Fruit fly (Drosophila melanogaster) whole organism, prepupa: ENCODE data around the gene M1BP.
A peak's percentile ranks its signal among the peaks of the same experiment; 100 is the strongest.

Experiments
- Blimp-1 ChIP-seq: fragments of 200-800 bp; sonication (Bioruptor generic); optimal IDR thresholded peaks from 3 replicates; lab custom pipeline; 2017; ENCODE audit warnings: missing biosample characterization, missing genetic modification characterization, mild to moderate bottlenecking, moderate library complexity, missing genetic modification reagents
- CG10631 ChIP-seq: fragments of 200-800 bp; sonication (Bioruptor generic); optimal IDR thresholded peaks from 2 replicates; lab custom pipeline; 2016; ENCODE audit warnings: missing biosample characterization, missing genetic modification characterization
- CG11294 ChIP-seq: fragments of 200-800 bp; sonication (Bioruptor generic); IDR thresholded peaks from 2 replicates; pipeline ENCODE4 v1.3.6; 2022; ENCODE audit warnings: missing biosample characterization, missing genetic modification characterization
- CG11762 ChIP-seq: fragments of 200-800 bp; sonication (Bioruptor generic); optimal IDR thresholded peaks from 3 replicates; lab custom pipeline; 2016; ENCODE audit warnings: missing biosample characterization, missing genetic modification characterization; ENCODE audit not compliant: insufficient read depth
- CG11902 ChIP-seq: fragments of 200-800 bp; sonication (Bioruptor generic); optimal IDR thresholded peaks from 3 replicates; lab custom pipeline; 2016; ENCODE audit warnings: missing biosample characterization, missing genetic modification characterization
- CG15336 ChIP-seq: fragments of 200-800 bp; sonication (Bioruptor generic); IDR thresholded peaks from 2 replicates; pipeline ENCODE4 v1.3.6; 2022; ENCODE audit warnings: missing biosample characterization, missing genetic modification characterization
- CG1621 ChIP-seq: fragments of 200-800 bp; sonication (Bioruptor generic); optimal IDR thresholded peaks from 3 replicates; lab custom pipeline; 2018; ENCODE audit warnings: missing biosample characterization, mild to moderate bottlenecking, missing genetic modification characterization
- CG3032 ChIP-seq: fragments of 200-800 bp; optimal IDR thresholded peaks from 2 replicates; lab custom pipeline; 2019; ENCODE audit warnings: missing biosample characterization, mild to moderate bottlenecking, missing genetic modification characterization, moderate library complexity
- CG31627 ChIP-seq: fragments of 200-800 bp; sonication (Bioruptor generic); optimal IDR thresholded peaks from 3 replicates; lab custom pipeline; 2016; ENCODE audit warnings: missing biosample characterization, missing genetic modification characterization
- CG32006 ChIP-seq: fragments of 200-800 bp; sonication (Bioruptor generic); optimal IDR thresholded peaks from 3 replicates; lab custom pipeline; 2017; ENCODE audit warnings: missing biosample characterization, mild to moderate bottlenecking, missing genetic modification characterization
- CG34406 ChIP-seq: fragments of 200-800 bp; sonication (Bioruptor generic); optimal IDR thresholded peaks from 3 replicates; lab custom pipeline; 2016; ENCODE audit warnings: missing biosample characterization, missing genetic modification characterization
- CG4318 ChIP-seq: fragments of 200-800 bp; sonication (Bioruptor generic); optimal IDR thresholded peaks from 3 replicates; lab custom pipeline; 2017; ENCODE audit warnings: missing biosample characterization, mild to moderate bottlenecking, missing genetic modification characterization
- CG6163 ChIP-seq: fragments of 200-800 bp; sonication (Bioruptor generic); IDR thresholded peaks from 3 replicates; pipeline ENCODE4 v1.3.6; 2022; ENCODE audit warnings: missing biosample characterization, missing genetic modification characterization
- CG6276 ChIP-seq: fragments of 200-800 bp; sonication (Bioruptor generic); optimal IDR thresholded peaks from 2 replicates; lab custom pipeline; 2017; ENCODE audit warnings: missing biosample characterization, mild to moderate bottlenecking, missing genetic modification characterization
- CG6792 ChIP-seq: fragments of 200-800 bp; sonication (Bioruptor generic); optimal IDR thresholded peaks from 3 replicates; lab custom pipeline; 2016; ENCODE audit warnings: missing biosample characterization, missing genetic modification characterization
- CG6808 ChIP-seq: fragments of 200-800 bp; sonication (Bioruptor generic); optimal IDR thresholded peaks from 3 replicates; lab custom pipeline; 2017; ENCODE audit warnings: missing biosample characterization, missing genetic modification characterization, mild to moderate bottlenecking, moderate library complexity, missing genetic modification reagents
- CG6854 ChIP-seq: fragments of 200-800 bp; sonication (Bioruptor generic); optimal IDR thresholded peaks from 2 replicates; lab custom pipeline; 2017; ENCODE audit warnings: missing biosample characterization, mild to moderate bottlenecking, missing genetic modification characterization
- CG7368 ChIP-seq: fragments of 200-800 bp; sonication (Bioruptor generic); optimal IDR thresholded peaks from 3 replicates; lab custom pipeline; 2016; ENCODE audit warnings: missing biosample characterization, missing genetic modification characterization
- CG8119 ChIP-seq: fragments of 200-800 bp; sonication (Bioruptor generic); IDR thresholded peaks from 3 replicates; pipeline ENCODE4 v1.3.6; 2022; ENCODE audit warnings: missing biosample characterization, missing genetic modification characterization
- CG8319 ChIP-seq: fragments of 200-800 bp; sonication (Bioruptor generic); optimal IDR thresholded peaks from 3 replicates; lab custom pipeline; 2016; ENCODE audit warnings: missing biosample characterization, missing genetic modification characterization
- CG8632 ChIP-seq: fragments of 200-800 bp; sonication (Bioruptor generic); optimal IDR thresholded peaks from 3 replicates; lab custom pipeline; 2016; ENCODE audit warnings: missing biosample characterization, missing genetic modification characterization
- Eip75B ChIP-seq: fragments of 200-800 bp; sonication (Bioruptor generic); optimal IDR thresholded peaks from 3 replicates; lab custom pipeline; 2016; ENCODE audit warnings: missing biosample characterization, missing genetic modification characterization
- Eip78C ChIP-seq: fragments of 200-800 bp; sonication (Bioruptor generic); peaks from one replicate; lab custom pipeline; 2016; ENCODE audit warnings: missing biosample characterization, missing genetic modification characterization
- Eip93F ChIP-seq: fragments of 200-800 bp; sonication (Bioruptor generic); optimal IDR thresholded peaks from 2 replicates; lab custom pipeline; 2016; ENCODE audit warnings: missing biosample characterization, mild to moderate bottlenecking, missing genetic modification characterization
- Ets21C ChIP-seq: fragments of 200-800 bp; sonication (Bioruptor generic); optimal IDR thresholded peaks from 3 replicates; lab custom pipeline; 2016; ENCODE audit warnings: missing biosample characterization, missing genetic modification characterization
- Hr4 ChIP-seq: fragments of 200-800 bp; sonication (Bioruptor generic); optimal IDR thresholded peaks from 3 replicates; lab custom pipeline; 2016; ENCODE audit warnings: missing biosample characterization, missing genetic modification characterization
- Lpt ChIP-seq: fragments of 200-800 bp; sonication (Bioruptor generic); optimal IDR thresholded peaks from 3 replicates; lab custom pipeline; 2016; ENCODE audit warnings: missing biosample characterization, missing genetic modification characterization
- Met ChIP-seq: fragments of 200-800 bp; sonication (Bioruptor generic); optimal IDR thresholded peaks from 3 replicates; lab custom pipeline; 2016; ENCODE audit warnings: missing biosample characterization, missing genetic modification characterization
- Smox ChIP-seq: fragments of 200-800 bp; sonication (Bioruptor generic); optimal IDR thresholded peaks from 3 replicates; lab custom pipeline; 2016; ENCODE audit warnings: missing biosample characterization, missing genetic modification characterization
- Sox102F ChIP-seq: fragments of 200-800 bp; sonication (Bioruptor generic); optimal IDR thresholded peaks from 2 replicates; lab custom pipeline; 2016; ENCODE audit warnings: missing biosample characterization, mild to moderate bottlenecking, missing genetic modification characterization
- Sox14 ChIP-seq: fragments of 200-800 bp; sonication (Bioruptor generic); optimal IDR thresholded peaks from 3 replicates; lab custom pipeline; 2016; ENCODE audit warnings: missing biosample characterization, missing genetic modification characterization
- Sox15 ChIP-seq: fragments of 200-800 bp; sonication (Bioruptor generic); optimal IDR thresholded peaks from 3 replicates; lab custom pipeline; 2016; ENCODE audit warnings: missing biosample characterization, missing genetic modification characterization
- cyc ChIP-seq: fragments of 200-800 bp; sonication (Bioruptor generic); optimal IDR thresholded peaks from 3 replicates; lab custom pipeline; 2016; ENCODE audit warnings: missing biosample characterization, missing genetic modification characterization
- dac ChIP-seq: fragments of 200-800 bp; sonication (Bioruptor generic); optimal IDR thresholded peaks from 2 replicates; lab custom pipeline; 2017; ENCODE audit warnings: missing biosample characterization, mild to moderate bottlenecking, missing genetic modification characterization
- dsx ChIP-seq: fragments of 200-800 bp; optimal IDR thresholded peaks from 3 replicates; lab custom pipeline; 2019; ENCODE audit warnings: missing biosample characterization, mild to moderate bottlenecking, missing genetic modification characterization, moderate library complexity; ENCODE audit not compliant: poor library complexity, severe bottlenecking
- eg ChIP-seq: fragments of 200-800 bp; sonication (Bioruptor generic); IDR thresholded peaks from 3 replicates; pipeline ENCODE4 v1.3.6; 2022; ENCODE audit warnings: missing biosample characterization, missing genetic modification characterization
- fd59A ChIP-seq: fragments of 200-800 bp; sonication (Bioruptor generic); optimal IDR thresholded peaks from 2 replicates; lab custom pipeline; 2017; ENCODE audit warnings: missing biosample characterization, mild to moderate bottlenecking, missing genetic modification characterization, missing genetic modification reagents
- fd85E ChIP-seq: fragments of 200-800 bp; sonication (Bioruptor generic); optimal IDR thresholded peaks from 3 replicates; lab custom pipeline; 2016; ENCODE audit warnings: missing biosample characterization, missing genetic modification characterization
- fkh ChIP-seq: fragments of 200-800 bp; sonication (Bioruptor generic); optimal IDR thresholded peaks from 3 replicates; lab custom pipeline; 2017; ENCODE audit warnings: missing biosample characterization, mild to moderate bottlenecking, missing genetic modification characterization, moderate library complexity
- net ChIP-seq: fragments of 200-800 bp; sonication (Bioruptor generic); optimal IDR thresholded peaks from 3 replicates; lab custom pipeline; 2016; ENCODE audit warnings: missing biosample characterization, missing genetic modification characterization
- pdm3 ChIP-seq: fragments of 200-800 bp; sonication (Bioruptor generic); optimal IDR thresholded peaks from 3 replicates; lab custom pipeline; 2016; ENCODE audit warnings: missing biosample characterization, missing genetic modification characterization
- spab ChIP-seq: fragments of 200-800 bp; sonication (Bioruptor generic); optimal IDR thresholded peaks from 2 replicates; lab custom pipeline; 2017; ENCODE audit warnings: missing biosample characterization, mild to moderate bottlenecking, missing genetic modification characterization, missing genetic modification reagents
- svp ChIP-seq: fragments of 200-800 bp; sonication (Bioruptor generic); peaks from one replicate; lab custom pipeline; 2016; ENCODE audit warnings: missing biosample characterization, missing genetic modification characterization
- vri ChIP-seq: fragments of 200-800 bp; sonication (Bioruptor generic); optimal IDR thresholded peaks from 3 replicates; lab custom pipeline; 2016; ENCODE audit warnings: missing biosample characterization, mild to moderate bottlenecking, missing genetic modification characterization

Gene M1BP

DNA sequence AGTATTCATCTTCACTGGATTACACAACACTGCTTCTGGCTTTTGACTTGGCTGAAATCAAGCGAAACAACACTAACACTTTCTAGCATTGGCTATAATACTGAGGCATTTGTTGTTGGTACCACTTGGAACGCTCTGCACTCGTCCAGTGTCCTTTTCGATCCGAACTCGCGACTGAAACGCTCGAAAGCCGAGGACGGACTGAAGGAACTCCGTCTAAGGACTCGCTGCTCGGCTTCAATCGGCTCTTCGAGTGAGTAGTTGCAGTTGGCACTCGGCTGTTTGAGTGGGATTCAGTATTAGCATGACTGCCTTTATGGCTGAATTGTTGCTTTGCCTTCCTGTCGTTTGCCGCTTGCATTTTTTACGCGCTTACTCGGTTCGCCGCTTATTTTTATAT lies 36.5 kb upstream of the M1BP start, which contains the start of the genes CG34135 and CG11768:
Gene CG34135, minus strand, starts transcription at position 194 of the 400 bp plus-strand sequence.
Gene CG11768, minus strand, starts transcription at position 203 of the 400 bp plus-strand sequence.
- TF ChIP-seq fkh (GFP tag; lab: Kevin White, UChicago) (no peak), Eip75B (GFP tag; lab: Kevin White, UChicago) (no peak), Sox14 (GFP tag; lab: Kevin White, UChicago) (no peak), CG31627 (GFP tag; lab: Kevin White, UChicago) (no peak), dac (GFP tag; lab: Kevin White, UChicago) (no peak), Hr4 (no peak), Eip93F (no peak), Met (GFP tag; lab: Kevin White, UChicago) (no peak), CG6808 (no peak), Sox15 (GFP tag; lab: Kevin White, UChicago) (no peak), CG6163 (no peak), Sox102F (GFP tag; lab: Kevin White, UChicago) (no peak), Blimp-1 (GFP tag; lab: Kevin White, UChicago) (no peak), CG8319 (GFP tag; lab: Kevin White, UChicago) (no peak), CG6792 (GFP tag; lab: Kevin White, UChicago) (no peak), Ets21C (GFP tag; lab: Kevin White, UChicago) (no peak), spab (GFP tag; lab: Kevin White, UChicago) (no peak)

DNA sequence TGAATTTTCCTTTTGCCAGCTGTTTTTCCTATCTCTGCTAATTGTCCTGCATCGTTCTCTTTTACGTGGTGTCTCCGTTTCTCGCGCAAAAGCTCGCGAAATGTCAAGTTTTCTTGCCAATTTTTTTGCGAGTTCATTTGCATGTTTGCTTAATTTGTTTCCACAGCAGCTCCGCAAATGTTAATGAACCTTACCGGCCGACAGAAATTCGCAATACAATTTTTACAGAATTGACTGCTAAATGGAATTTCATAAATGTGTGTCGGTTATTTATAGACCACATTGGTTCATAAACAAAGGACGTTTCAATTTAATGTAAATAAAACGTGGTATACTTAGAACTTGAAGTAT lies 17.3 kb upstream of the M1BP start:
- no peak for TF ChIP-seq cyc
- no peak for TF ChIP-seq CG8632 (GFP tag; lab: Kevin White, UChicago)
- TF ChIP-seq CG8119: no peak
- no peak for TF ChIP-seq Smox
- no peak for TF ChIP-seq net
- TF ChIP-seq CG1621 (tag; lab: Kevin White, UChicago): no peak

DNA sequence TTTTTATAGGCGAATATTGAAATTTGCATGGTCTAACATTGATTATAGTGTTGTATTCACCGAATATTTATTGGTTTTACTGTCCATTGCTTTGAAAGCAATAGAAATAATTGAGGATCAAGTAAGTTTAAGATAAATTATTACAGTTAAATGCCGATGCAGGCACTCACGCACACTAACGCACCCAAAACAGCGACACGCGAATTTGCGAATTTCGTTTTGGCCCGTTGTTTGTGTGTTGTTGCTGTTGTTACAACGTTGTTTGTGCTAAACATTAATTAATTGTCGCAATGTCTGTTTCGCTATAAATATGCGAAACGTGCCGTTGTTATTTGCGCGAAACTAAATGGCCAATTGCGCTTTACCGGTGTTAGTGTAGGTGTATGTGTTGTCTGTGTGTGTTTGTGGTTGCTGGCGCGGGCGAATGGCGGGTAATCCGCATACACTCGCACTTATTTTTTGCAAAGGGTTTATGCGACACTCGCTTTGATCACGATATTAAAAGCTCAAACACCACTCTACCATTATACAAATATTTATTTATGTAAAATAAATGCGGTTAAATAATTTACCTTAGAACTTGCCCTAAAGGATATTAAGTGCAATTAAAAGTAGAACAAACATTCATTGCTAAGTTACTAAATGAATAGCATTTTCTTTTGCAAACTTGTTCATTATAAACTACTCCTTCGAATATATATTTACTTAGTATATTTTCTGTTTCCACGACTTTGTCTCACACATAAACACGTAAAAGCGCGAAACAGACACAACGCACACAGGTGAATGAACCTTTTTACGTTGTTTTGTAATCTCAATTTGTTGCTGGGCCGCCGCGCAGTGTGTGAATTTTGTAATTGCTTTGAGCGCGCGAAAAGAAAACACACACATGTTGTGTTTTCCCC lies 16.6 kb upstream of the M1BP start:
- peak; percentile 67 for TF ChIP-seq CG4318 (GFP tag; lab: Kevin White, UChicago)
- TF ChIP-seq Blimp-1 (GFP tag; lab: Kevin White, UChicago): peak; percentile 66
- no peak for TF ChIP-seq fd85E (GFP tag; lab: Kevin White, UChicago)
- peak; percentile 57; the same call in 1 of the 2 replicates for TF ChIP-seq CG11294
- TF ChIP-seq CG1621 (tag; lab: Kevin White, UChicago): no peak
- peak; percentile 75 for TF ChIP-seq CG6808
- TF ChIP-seq Lpt (GFP tag; lab: Kevin White, UChicago): peak; percentile 69
- TF ChIP-seq Hr4: peak; percentile 80
- peak; percentile 73 for TF ChIP-seq dac (GFP tag; lab: Kevin White, UChicago)
- peak; percentile 86 for TF ChIP-seq Sox102F (GFP tag; lab: Kevin White, UChicago)
- TF ChIP-seq CG11762: peak; percentile 68
- TF ChIP-seq spab (GFP tag; lab: Kevin White, UChicago): peak; percentile 17
- TF ChIP-seq net: peak; percentile 89
- TF ChIP-seq CG6854 (GFP tag; lab: Kevin White, UChicago): peak; percentile 33
- peak; percentile 60 for TF ChIP-seq Ets21C (GFP tag; lab: Kevin White, UChicago)
- TF ChIP-seq dsx (GFP tag; lab: Kevin White, UChicago): peak; percentile 72
- peak; percentile 85 for TF ChIP-seq CG6276 (GFP tag; lab: Kevin White, UChicago)
- TF ChIP-seq cyc: peak; percentile 77
- TF ChIP-seq CG15336 (GFP tag; lab: Robert Waterston, UW): peak; percentile 88
- peak; percentile 89 for TF ChIP-seq svp
- TF ChIP-seq pdm3 (GFP tag; lab: Kevin White, UChicago): peak; percentile 85
- peak; percentile 87 for TF ChIP-seq Met (GFP tag; lab: Kevin White, UChicago)
- TF ChIP-seq CG32006: peak; percentile 89
- peak; percentile 69 for TF ChIP-seq CG7368
- peak; percentile 77 for TF ChIP-seq CG3032 (tag; lab: Kevin White, UChicago)
- TF ChIP-seq CG11902 (GFP tag; lab: Kevin White, UChicago): peak; percentile 52
- peak; percentile 59 for TF ChIP-seq Eip93F
- peak; percentile 86 for TF ChIP-seq eg (GFP tag; lab: Robert Waterston, UW)
- peak; percentile 70 for TF ChIP-seq vri (GFP tag; lab: Kevin White, UChicago)
- peak; percentile 76 for TF ChIP-seq CG6163
- TF ChIP-seq CG10631: peak; percentile 72
- peak; percentile 88 for TF ChIP-seq CG34406 (GFP tag; lab: Kevin White, UChicago)
- TF ChIP-seq fd59A: peak; percentile 63
- peak; percentile 96 for TF ChIP-seq Eip78C (GFP tag; lab: Kevin White, UChicago)
- TF ChIP-seq CG6792 (GFP tag; lab: Kevin White, UChicago): peak; percentile 77
